Fruit fly (Drosophila melanogaster) whole organism, embryonic: ENCODE data around the gene CG34327.

Source experiments
- ATbp ChIP-seq: fragments of 200-800 bp; sonication (Bioruptor generic); optimal IDR thresholded peaks from 2 replicates; lab custom pipeline; 2017; ENCODE audit warnings: missing biosample characterization, mild to moderate bottlenecking, missing genetic modification characterization, missing genetic modification reagents
- Antp ChIP-seq: fragments of 200-800 bp; sonication (Bioruptor generic); optimal IDR thresholded peaks from 3 replicates; lab custom pipeline; 2016; ENCODE audit warnings: missing biosample characterization, missing genetic modification characterization
- Atf-2 ChIP-seq: fragments of 200-800 bp; sonication (Bioruptor generic); optimal IDR thresholded peaks from 2 replicates; lab custom pipeline; 2016; ENCODE audit warnings: missing biosample characterization, missing genetic modification characterization
- Atf3 ChIP-seq: fragments of 200-800 bp; sonication (Bioruptor generic); optimal IDR thresholded peaks from 3 replicates; lab custom pipeline; 2016; ENCODE audit warnings: missing biosample characterization, missing genetic modification characterization
- CG11247 ChIP-seq: fragments of 200-800 bp; sonication (Bioruptor generic); IDR thresholded peaks from 2 replicates; pipeline ENCODE4 v1.3.6; 2022; ENCODE audit warnings: missing biosample characterization, missing genetic modification characterization
- CG11504 ChIP-seq: fragments of 200-800 bp; sonication (Bioruptor generic); optimal IDR thresholded peaks from 3 replicates; lab custom pipeline; 2019; ENCODE audit warnings: missing biosample characterization, mild to moderate bottlenecking, missing genetic modification characterization, moderate library complexity
- CG11560 ChIP-seq: fragments of 200-800 bp; sonication (Bioruptor generic); IDR thresholded peaks from 3 replicates; pipeline ENCODE4 v1.3.6; 2022; ENCODE audit warnings: missing biosample characterization, missing genetic modification characterization
- CG11723 ChIP-seq: fragments of 200-800 bp; sonication (Bioruptor generic); optimal IDR thresholded peaks from 2 replicates; lab custom pipeline; 2017; ENCODE audit warnings: missing biosample characterization, mild to moderate bottlenecking, missing genetic modification characterization
- CG17612 ChIP-seq: fragments of 200-800 bp; sonication (Bioruptor generic); IDR thresholded peaks from 2 replicates; pipeline ENCODE4 v1.3.6; 2022; ENCODE audit warnings: missing biosample characterization, missing genetic modification characterization
- CG34376 ChIP-seq: fragments of 200-800 bp; sonication (Bioruptor generic); optimal IDR thresholded peaks from 2 replicates; lab custom pipeline; 2018; ENCODE audit warnings: missing biosample characterization, mild to moderate bottlenecking, missing genetic modification characterization
- CG3838 ChIP-seq: fragments of 200-800 bp; sonication (Bioruptor generic); optimal IDR thresholded peaks from 3 replicates; lab custom pipeline; 2016; ENCODE audit warnings: missing biosample characterization, missing genetic modification characterization
- CG4707 ChIP-seq: fragments of 200-800 bp; sonication (Bioruptor generic); optimal IDR thresholded peaks from 2 replicates; lab custom pipeline; 2018; ENCODE audit warnings: missing biosample characterization, mild to moderate bottlenecking, missing genetic modification characterization, moderate library complexity
- CG7963 ChIP-seq: fragments of 200-800 bp; sonication (Bioruptor generic); IDR thresholded peaks from 3 replicates; pipeline ENCODE4 v1.3.6; 2022; ENCODE audit warnings: missing biosample characterization, missing genetic modification characterization; ENCODE audit not compliant: partially characterized antibody
- CG8290 ChIP-seq, 3 experiments: fragments of 200-800 bp; sonication (Bioruptor generic); optimal IDR thresholded peaks; 2 replicates each; lab custom pipeline; 2016 to 2019; ENCODE audit warnings: missing biosample characterization in 3 of 3, missing genetic modification characterization in 3 of 3, mild to moderate bottlenecking in 2 of 3, moderate library complexity in 1 of 3
- CG9817 ChIP-seq: fragments of 200-800 bp; sonication (Bioruptor generic); optimal IDR thresholded peaks from 2 replicates; lab custom pipeline; 2018; ENCODE audit warnings: missing biosample characterization, mild to moderate bottlenecking, missing genetic modification characterization, moderate library complexity
- CTCF ChIP-seq: fragments of 200-800 bp; sonication (Bioruptor generic); optimal IDR thresholded peaks from 2 replicates; lab custom pipeline; 2017; ENCODE audit warnings: missing biosample characterization, mild to moderate bottlenecking, missing genetic modification characterization, moderate library complexity
- Dfd ChIP-seq, 2 experiments: fragments of >200 bp; optimal IDR thresholded peaks; 2 replicates each; lab custom pipeline; 2017; ENCODE audit warnings: missing biosample characterization in 2 of 2, missing genetic modification characterization in 2 of 2
- Elba2 ChIP-seq: fragments of 200-800 bp; sonication (Bioruptor generic); optimal IDR thresholded peaks from 3 replicates; lab custom pipeline; 2016; ENCODE audit warnings: missing biosample characterization, missing genetic modification characterization
- Fer2 ChIP-seq: fragments of 200-800 bp; sonication (Bioruptor generic); optimal IDR thresholded peaks from 2 replicates; lab custom pipeline; 2018; ENCODE audit warnings: missing biosample characterization, mild to moderate bottlenecking, missing genetic modification characterization, moderate library complexity
- HLH3B ChIP-seq: fragments of 200-800 bp; sonication (Bioruptor generic); IDR thresholded peaks from 2 replicates; pipeline ENCODE4 v1.3.6; 2022; ENCODE audit warnings: missing biosample characterization, missing genetic modification characterization
- Hr3 ChIP-seq: fragments of 200-800 bp; sonication (Bioruptor generic); optimal IDR thresholded peaks from 3 replicates; lab custom pipeline; 2016; ENCODE audit warnings: missing biosample characterization, missing genetic modification characterization
- Lhr ChIP-seq: fragments of 200-800 bp; sonication (Bioruptor generic); optimal IDR thresholded peaks from 3 replicates; lab custom pipeline; 2017; ENCODE audit warnings: mild to moderate bottlenecking, missing biosample characterization, missing genetic modification reagents, missing genetic modification characterization
- NFAT ChIP-seq: fragments of 200-800 bp; sonication (Bioruptor generic); IDR thresholded peaks from 2 replicates; pipeline ENCODE4 v1.3.6; 2022; ENCODE audit warnings: missing biosample characterization, missing genetic modification characterization
- Opbp ChIP-seq: fragments of 200-800 bp; sonication (Bioruptor generic); IDR thresholded peaks from 3 replicates; pipeline ENCODE4 v1.3.6; 2022; ENCODE audit warnings: missing biosample characterization, missing genetic modification characterization; ENCODE audit not compliant: partially characterized antibody
- PHDP ChIP-seq: fragments of 200-800 bp; sonication (Bioruptor generic); optimal IDR thresholded peaks from 3 replicates; lab custom pipeline; 2018; ENCODE audit warnings: missing biosample characterization, mild to moderate bottlenecking, missing genetic modification characterization, moderate library complexity
- Sry-β ChIP-seq: fragments of 200-800 bp; sonication (Bioruptor generic); optimal IDR thresholded peaks from 2 replicates; lab custom pipeline; 2018; ENCODE audit warnings: missing biosample characterization, mild to moderate bottlenecking, missing genetic modification characterization, moderate library complexity
- al ChIP-seq: fragments of 200-800 bp; sonication (Bioruptor generic); IDR thresholded peaks from 2 replicates; pipeline ENCODE4 v1.3.6; 2022; ENCODE audit warnings: missing biosample characterization, missing genetic modification characterization
- ap ChIP-seq: fragments of 200-800 bp; sonication (Bioruptor generic); IDR thresholded peaks from 2 replicates; pipeline ENCODE4 v1.3.6; 2022; ENCODE audit warnings: missing biosample characterization, missing genetic modification characterization
- bcd ChIP-seq: fragments of 200-800 bp; sonication (Bioruptor generic); optimal IDR thresholded peaks from 2 replicates; lab custom pipeline; 2017; ENCODE audit warnings: missing biosample characterization, mild to moderate bottlenecking, missing genetic modification characterization
- cad ChIP-seq: fragments of >200 bp; optimal IDR thresholded peaks from 2 replicates; lab custom pipeline; 2017; ENCODE audit warnings: missing biosample characterization, missing genetic modification characterization
- cas ChIP-seq: fragments of 200-800 bp; sonication (Bioruptor generic); IDR thresholded peaks from 2 replicates; pipeline ENCODE4 v1.3.6; 2022; ENCODE audit warnings: missing biosample characterization, missing genetic modification characterization
- cato ChIP-seq: fragments of 200-800 bp; sonication (Bioruptor generic); optimal IDR thresholded peaks from 2 replicates; lab custom pipeline; 2016; ENCODE audit warnings: missing biosample characterization, missing genetic modification characterization, borderline replicate concordance
- chinmo ChIP-seq: fragments of 200-800 bp; sonication (Bioruptor generic); IDR thresholded peaks from 4 replicates; pipeline ENCODE4 v1.3.6; 2022; ENCODE audit warnings: missing biosample characterization, missing genetic modification characterization; ENCODE audit not compliant: partially characterized antibody
- danr ChIP-seq: fragments of 200-800 bp; sonication (Bioruptor generic); IDR thresholded peaks from 2 replicates; pipeline ENCODE4 v1.3.6; 2022; ENCODE audit warnings: missing biosample characterization, missing genetic modification characterization
- ems ChIP-seq: fragments of 200-800 bp; sonication (Bioruptor generic); optimal IDR thresholded peaks from 3 replicates; lab custom pipeline; 2016; ENCODE audit warnings: missing biosample characterization, missing genetic modification characterization
- en ChIP-seq: fragments of 200-800 bp; sonication (Bioruptor generic); optimal IDR thresholded peaks from 2 replicates; lab custom pipeline; 2016; ENCODE audit warnings: missing biosample characterization, missing genetic modification characterization
- fru ChIP-seq: fragments of >200 bp; optimal IDR thresholded peaks from 2 replicates; lab custom pipeline; 2017
- grn ChIP-seq: fragments of 200-800 bp; sonication (Bioruptor generic); optimal IDR thresholded peaks from 3 replicates; lab custom pipeline; 2017; ENCODE audit warnings: missing biosample characterization, missing genetic modification characterization
- gt ChIP-seq: fragments of 200-800 bp; sonication (Bioruptor generic); IDR thresholded peaks from 2 replicates; pipeline ENCODE4 v1.3.6; 2022; ENCODE audit warnings: missing biosample characterization, missing genetic modification characterization
- lilli ChIP-seq: fragments of 200-800 bp; sonication (Bioruptor generic); optimal IDR thresholded peaks from 3 replicates; lab custom pipeline; 2016; ENCODE audit warnings: missing biosample characterization, missing genetic modification characterization
- maf-S ChIP-seq: fragments of 200-800 bp; sonication (Bioruptor generic); optimal IDR thresholded peaks from 2 replicates; lab custom pipeline; 2016; ENCODE audit warnings: missing biosample characterization, missing genetic modification characterization
- p53 ChIP-seq: fragments of 200-800 bp; sonication (Bioruptor generic); optimal IDR thresholded peaks from 2 replicates; lab custom pipeline; 2016; ENCODE audit warnings: missing biosample characterization, missing genetic modification characterization
- pan ChIP-seq, 4 experiments: fragments of >200 bp in 3 of 4; fragments of 200-800 bp in 1 of 4; sonication (Bioruptor generic) in 1 of 4; optimal IDR thresholded peaks in 3 of 4; IDR thresholded peaks in 1 of 4; 2 replicates each; pipeline versions ENCODE4 v1.3.6 to Lab custom; 2017 to 2022; ENCODE audit warnings: missing biosample characterization in 2 of 4, missing genetic modification characterization in 2 of 4, mixed read lengths in 1 of 4
- pum ChIP-seq: fragments of 200-800 bp; sonication (Bioruptor generic); optimal IDR thresholded peaks from 2 replicates; lab custom pipeline; 2016; ENCODE audit warnings: missing biosample characterization, missing genetic modification characterization
- rib ChIP-seq: fragments of 200-800 bp; sonication (Bioruptor generic); IDR thresholded peaks from 2 replicates; pipeline ENCODE4 v1.3.6; 2022; ENCODE audit warnings: missing biosample characterization, missing genetic modification characterization
- sens ChIP-seq: fragments of 200-800 bp; sonication (Bioruptor generic); peaks from one replicate; lab custom pipeline; 2016; ENCODE audit warnings: missing biosample characterization, missing genetic modification characterization
- sens-2 ChIP-seq: fragments of 200-800 bp; sonication (Bioruptor generic); IDR thresholded peaks from 2 replicates; pipeline ENCODE4 v1.3.6; 2022; ENCODE audit warnings: missing biosample characterization, missing genetic modification characterization
- vnd ChIP-seq: fragments of 200-800 bp; sonication (Bioruptor generic); IDR thresholded peaks from 3 replicates; pipeline ENCODE4 v1.3.6; 2022; ENCODE audit warnings: missing biosample characterization, missing genetic modification characterization; ENCODE audit not compliant: partially characterized antibody
- wdn ChIP-seq: fragments of 200-800 bp; sonication (Bioruptor generic); IDR thresholded peaks from 2 replicates; pipeline ENCODE4 v1.3.6; 2022; ENCODE audit warnings: missing biosample characterization, missing genetic modification characterization
- zen2 ChIP-seq: fragments of 200-800 bp; sonication (Bioruptor generic); IDR thresholded peaks from 3 replicates; pipeline ENCODE4 v1.3.6; 2022; ENCODE audit warnings: missing biosample characterization, missing genetic modification characterization; ENCODE audit not compliant: partially characterized antibody

Gene CG34327

DNA sequence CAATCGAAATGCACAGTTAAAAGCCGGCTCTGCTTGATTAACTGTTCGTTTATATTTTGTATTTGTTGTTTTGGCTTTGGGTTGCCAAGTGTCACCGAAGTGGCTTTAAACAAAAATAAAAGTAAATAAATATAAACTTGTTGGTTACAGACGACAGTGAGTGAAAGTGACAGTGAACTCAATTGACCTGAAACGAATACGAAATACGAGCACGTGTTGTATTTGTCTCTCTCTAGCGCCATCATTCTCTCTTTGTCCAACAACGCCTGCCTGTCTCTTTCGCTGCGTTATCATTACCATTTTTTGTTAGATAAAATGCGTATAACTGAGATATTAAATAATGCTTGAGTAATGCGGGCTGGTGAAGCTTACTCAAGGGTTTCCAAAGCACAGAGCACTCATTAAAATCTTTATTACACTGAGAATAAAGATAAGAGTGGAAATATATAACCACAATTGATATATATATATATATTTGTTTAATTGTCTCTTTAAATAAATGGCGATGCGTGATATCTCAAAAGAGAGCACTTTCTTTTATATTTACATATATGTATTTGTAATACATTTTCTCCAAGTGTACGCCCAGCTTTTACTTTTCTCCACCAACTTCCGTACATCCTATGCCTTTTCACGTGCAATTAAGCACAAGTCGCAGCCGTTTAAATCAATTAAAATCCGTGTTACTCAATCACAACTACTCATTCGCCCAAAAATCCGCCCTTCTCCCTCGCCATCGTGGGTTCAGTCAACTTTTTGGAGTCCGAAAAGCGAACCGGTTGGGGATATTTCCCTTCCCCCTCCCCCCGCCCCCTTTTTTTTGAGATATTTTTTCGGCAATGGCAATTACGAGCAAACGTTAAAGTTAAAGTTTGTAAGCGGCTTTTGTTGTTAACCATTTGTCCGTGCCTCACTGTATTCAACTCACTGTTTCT lies 42.1 kb downstream of the CG34327 start (continued):
- TF ChIP-seq bcd (GFP tag; lab: Kevin White, UChicago) (no peak), HLH3B (peak; percentile 40; the same call in 1 of the 2 replicates), CG17612 (GFP tag; lab: Robert Waterston, UW) (no peak), Opbp (GFP tag; lab: Robert Waterston, UW) (no peak), Antp (GFP tag; lab: Kevin White, UChicago) (no peak), CG7963 (GFP tag; lab: Robert Waterston, UW) (no peak), al (GFP tag; lab: Robert Waterston, UW) (no peak), rib (GFP tag; lab: Robert Waterston, UW) (no peak), NFAT (GFP tag; lab: Robert Waterston, UW) (no peak), Dfd (GFP tag; optimal IDR thresholded peaks at IDR 0.05; lab: Kevin White, UChicago) (no peak), Lhr (GFP tag; lab: Kevin White, UChicago) (no peak), ap (GFP tag; lab: Robert Waterston, UW) (no peak), en (no peak), vnd (GFP tag; lab: Robert Waterston, UW) (no peak), pan (optimal IDR thresholded peaks at IDR 0.05; lab: Kevin White, UChicago) (no peak), pan (GFP tag; optimal IDR thresholded peaks at IDR 0.05 in 1 of 2, IDR thresholded peaks at IDR 0.05 in 1 of 2) (no peak), sens-2 (GFP tag; lab: Robert Waterston, UW) (no peak), lilli (GFP tag; lab: Kevin White, UChicago) (no peak), CG11723 (no peak), PHDP (tag; lab: Kevin White, UChicago) (peak; percentile 34), CG11247 (GFP tag; lab: Robert Waterston, UW) (no peak), CG11560 (tag; lab: Robert Waterston, UW) (no peak), fru (lab: Kevin White, UChicago) (no peak), gt (GFP tag; lab: Robert Waterston, UW) (no peak), ATbp (GFP tag; lab: Kevin White, UChicago) (no peak), wdn (GFP tag; lab: Robert Waterston, UW) (0 out of 2 replicates have a peak, but pooled peaks have one; percentile 16), zen2 (GFP tag; lab: Robert Waterston, UW) (no peak), Hr3 (GFP tag; lab: Kevin White, UChicago) (no peak), CTCF (GFP tag; lab: Kevin White, UChicago) (no peak), CG34376 (GFP tag; lab: Kevin White, UChicago) (no peak), maf-S (GFP tag; lab: Kevin White, UChicago) (no peak), cas (GFP tag; lab: Robert Waterston, UW) (no peak), sens (no peak), Atf3 (GFP tag; lab: Kevin White, UChicago) (no peak), CG3838 (GFP tag; lab: Kevin White, UChicago) (no peak), ems (GFP tag; lab: Kevin White, UChicago) (no peak), Atf-2 (GFP tag; lab: Kevin White, UChicago) (no peak), CG8290 (GFP tag; optimal IDR thresholded peaks at IDR 0.05; lab: Kevin White, UChicago) (no peak), CG8290 (tag; optimal IDR thresholded peaks at IDR 0.05; lab: Kevin White, UChicago) (no peak), pum (GFP tag; lab: Kevin White, UChicago) (no peak), Elba2 (GFP tag; lab: Kevin White, UChicago) (no peak), p53 (GFP tag; lab: Kevin White, UChicago) (no peak), CG9817 (tag; lab: Kevin White, UChicago) (no peak), cato (GFP tag; lab: Kevin White, UChicago) (no peak), danr (GFP tag; lab: Robert Waterston, UW) (no peak), grn (GFP tag; lab: Kevin White, UChicago) (no peak), CG4707 (GFP tag; lab: Kevin White, UChicago) (no peak), chinmo (GFP tag; lab: Robert Waterston, UW) (0 out of 4 replicates have a peak, but pooled peaks have one; percentile 27), CG11504 (tag; lab: Kevin White, UChicago) (peak; percentile 61), cad (no peak), Fer2 (tag; lab: Kevin White, UChicago) (no peak), Sry-β (GFP tag; lab: Kevin White, UChicago) (no peak)
